Worm (Caenorhabditis elegans) whole organism, mixed stage, embryonic: ENCODE results near the gene Y24D9A.7.

ENCODE experiments used
- lsy-2 ChIP-seq: fragments of 150-350 bp; optimal IDR thresholded peaks from 2 replicates; lab custom pipeline; 2014; ENCODE audit warnings: missing biosample characterization, missing genetic modification characterization
- unc-120 ChIP-seq: sonication (generic microtip); optimal IDR thresholded peaks from 2 replicates; lab custom pipeline; 2017; ENCODE audit warnings: missing genetic modification characterization, missing compliant biosample characterization; ENCODE audit not compliant: poor library complexity, severe bottlenecking
- ztf-11 ChIP-seq: fragments of 150-350 bp; optimal IDR thresholded peaks from 2 replicates; lab custom pipeline; 2014; ENCODE audit warnings: missing biosample characterization, missing genetic modification characterization

DNA sequence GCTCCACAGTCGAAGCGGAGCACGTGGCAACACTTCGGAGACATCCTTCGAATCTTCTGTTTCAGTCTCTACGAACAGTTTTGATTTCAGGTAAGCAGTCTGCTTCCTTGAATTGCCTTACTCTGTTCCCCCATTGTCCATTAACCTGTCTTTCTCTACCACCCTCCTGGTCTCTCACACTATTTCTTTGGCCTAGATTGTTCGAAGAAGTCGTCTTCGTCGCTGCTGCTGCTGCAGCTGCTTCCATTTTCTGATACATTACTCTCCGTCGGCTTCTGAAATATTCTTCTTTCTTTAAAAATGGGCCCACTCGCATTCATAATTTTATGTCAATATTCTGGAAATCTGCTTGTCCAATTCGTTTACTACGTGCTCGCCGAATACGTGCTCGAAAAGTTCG, 46.6 kb upstream of the Y24D9A.7 start, which contains the start of gene R08C7.1:
- TF ChIP-seq ztf-11 (no peak), lsy-2 (tag; lab: Kevin White, UChicago) (no peak), unc-120 (tag; lab: Kevin White, UChicago) (no peak)
